Fruit fly (Drosophila melanogaster): ENCODE data around the gene beta-PheRS.

The beta-PheRS gene

DNA sequence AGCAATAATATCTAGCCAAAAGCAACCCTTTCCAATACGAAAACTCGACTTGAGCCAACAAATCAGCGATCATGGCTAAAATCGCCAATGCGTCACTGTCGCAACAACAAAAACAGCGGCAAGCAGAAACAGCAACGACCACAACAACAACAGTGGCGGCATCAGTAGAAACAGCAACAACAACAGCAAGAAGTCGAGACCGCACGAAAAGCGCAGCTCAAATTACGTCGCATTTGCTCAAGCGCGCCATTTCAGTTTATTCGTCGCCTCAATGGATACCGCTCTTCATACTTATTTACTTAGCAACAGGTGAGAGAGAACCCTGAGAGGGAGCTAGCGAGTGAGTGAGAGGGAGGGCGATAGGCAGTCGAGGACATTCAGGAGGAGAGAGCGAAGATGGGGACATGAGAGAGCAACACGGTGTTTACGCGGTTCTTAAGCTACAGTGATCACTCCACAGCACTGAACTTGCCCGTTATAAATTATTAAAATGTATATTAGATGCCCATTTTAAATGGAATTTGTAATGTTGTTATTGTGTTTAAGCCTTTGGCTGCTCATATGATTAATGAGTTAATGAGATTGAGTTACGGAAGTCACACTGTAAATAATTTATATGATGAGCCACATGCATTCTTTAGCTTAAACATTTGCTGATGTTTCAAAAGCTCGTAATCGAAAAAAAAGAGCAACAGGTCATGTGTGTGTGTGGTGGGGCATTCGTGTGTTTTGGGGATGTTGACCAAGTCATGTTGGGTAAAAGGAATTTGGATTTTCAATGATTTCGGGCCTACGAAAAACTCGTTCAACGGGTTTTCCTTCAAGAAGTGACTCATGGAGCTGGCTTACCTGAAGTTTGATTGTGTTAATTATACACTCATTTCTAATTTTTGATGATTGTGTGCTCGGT lies 43.3 kb upstream of the beta-PheRS start (continued):
- peak; percentile 65 for TF ChIP-seq CG6272 (GFP tag; IDR thresholded peaks at IDR 0.05)
- no peak for TF ChIP-seq CG17186 (GFP tag; optimal IDR thresholded peaks at IDR 0.05)
- peak; percentile 60 for TF ChIP-seq ttk (GFP tag; IDR thresholded peaks at IDR 0.05)
- TF ChIP-seq odd (GFP tag; optimal IDR thresholded peaks at IDR 0.05): peak; percentile 66
- peak; percentile 71 for TF ChIP-seq ac (GFP tag; optimal IDR thresholded peaks at IDR 0.05)
- TF ChIP-seq Elba2 (GFP tag; optimal IDR thresholded peaks at IDR 0.05): no peak
- TF ChIP-seq MTF-1 (GFP tag; optimal IDR thresholded peaks at IDR 0.05; ENCODE audit: borderline replicate concordance): peak; percentile 72
- TF ChIP-seq CG10366 (GFP tag; IDR thresholded peaks at IDR 0.05): peak; percentile 75
- TF ChIP-seq CG6654 (GFP tag; optimal IDR thresholded peaks at IDR 0.05): peak; percentile 28
- TF ChIP-seq CG16815 (GFP tag; optimal IDR thresholded peaks at IDR 0.05): peak; percentile 78
- 0 out of 2 replicates have a peak, but pooled peaks have one; percentile 56 for TF ChIP-seq CG5953 (GFP tag; IDR thresholded peaks at IDR 0.05)
- TF ChIP-seq HHEX (GFP tag; optimal IDR thresholded peaks at IDR 0.05): no peak
- TF ChIP-seq Hr78 (GFP tag; optimal IDR thresholded peaks at IDR 0.05): no peak
- TF ChIP-seq Hey (tag; optimal IDR thresholded peaks at IDR 0.05): peak; percentile 23
- TF ChIP-seq CG6791 (GFP tag; IDR thresholded peaks at IDR 0.05; ENCODE audit: partially characterized antibody): no peak
- peak; percentile 83 for TF ChIP-seq CG9817 (tag; optimal IDR thresholded peaks at IDR 0.05)
- peak; percentile 49 for TF ChIP-seq Sox100B (GFP tag; optimal IDR thresholded peaks at IDR 0.05)
- peak; percentile 77 for TF ChIP-seq CG7372 (GFP tag; IDR thresholded peaks at IDR 0.05)
- TF ChIP-seq Dip2 (GFP tag; IDR thresholded peaks at IDR 0.05): no peak
- TF ChIP-seq CG15479 (GFP tag; optimal IDR thresholded peaks at IDR 0.05): no peak
- no peak for TF ChIP-seq CG9797 (GFP tag; optimal IDR thresholded peaks at IDR 0.05)
- TF ChIP-seq mld (GFP tag; IDR thresholded peaks at IDR 0.05; ENCODE audit: partially characterized antibody): no peak
- peak; percentile 19 for TF ChIP-seq disco-r (GFP tag; optimal IDR thresholded peaks at IDR 0.05)
- TF ChIP-seq lbe (GFP tag; optimal IDR thresholded peaks at IDR 0.05): peak; percentile 98
- no peak for TF ChIP-seq CG5180 (GFP tag; optimal IDR thresholded peaks at IDR 0.05)
- peak; percentile 81 for TF ChIP-seq Oli (tag; optimal IDR thresholded peaks at IDR 0.05)
- 0 out of 3 replicates have a peak, but pooled peaks have one; percentile 54 for TF ChIP-seq C15 (GFP tag; IDR thresholded peaks at IDR 0.05)
- TF ChIP-seq CG8388 (GFP tag; optimal IDR thresholded peaks at IDR 0.05): peak; percentile 65
- TF ChIP-seq Drgx (GFP tag; IDR thresholded peaks at IDR 0.05): peak; percentile 94
- TF ChIP-seq gsb-n (tag; optimal IDR thresholded peaks at IDR 0.05): peak; percentile 79
- peak; percentile 6 for TF ChIP-seq trh (GFP tag; optimal IDR thresholded peaks at IDR 0.05)
- peak; percentile 71 for TF ChIP-seq Ssrp (tag; optimal IDR thresholded peaks at IDR 0.05)
- TF ChIP-seq ken (GFP tag; IDR thresholded peaks at IDR 0.05): peak; percentile 72; the same call in 2 of the 3 replicates
- TF ChIP-seq prd (optimal IDR thresholded peaks at IDR 0.05): no peak
- peak; percentile 91 for TF ChIP-seq prd (GFP tag; IDR thresholded peaks at IDR 0.05)
- peak; percentile 77 for TF ChIP-seq Dek (tag; optimal IDR thresholded peaks at IDR 0.05)
- peak; percentile 72 for TF ChIP-seq CG12071 (GFP tag; optimal IDR thresholded peaks at IDR 0.05)
- peak; percentile 45 for TF ChIP-seq crc (GFP tag; optimal IDR thresholded peaks at IDR 0.05)
- peak; percentile 75; the same call in 1 of the 2 replicates for TF ChIP-seq CG16779 (GFP tag; IDR thresholded peaks at IDR 0.05)
- no peak for TF ChIP-seq CG8359 (GFP tag; optimal IDR thresholded peaks at IDR 0.05; ENCODE audit: borderline replicate concordance)
- peak; percentile 39 for TF ChIP-seq wek (GFP tag; optimal IDR thresholded peaks at IDR 0.05)
- TF ChIP-seq Nf-YB (GFP tag; optimal IDR thresholded peaks at IDR 0.05): peak; percentile 44
- TF ChIP-seq CG2202 (tag; optimal IDR thresholded peaks at IDR 0.05): peak; percentile 52
- TF ChIP-seq Xrp1 (GFP tag; IDR thresholded peaks at IDR 0.05): peak; percentile 86
- peak; percentile 36 for TF ChIP-seq CG2116 (GFP tag; optimal IDR thresholded peaks at IDR 0.05)
- peak; percentile 82 for TF ChIP-seq Chrac-16 (GFP tag; optimal IDR thresholded peaks at IDR 0.05)
- peak; percentile 34 for TF ChIP-seq CG4617 (GFP tag; optimal IDR thresholded peaks at IDR 0.05; ENCODE audit: borderline replicate concordance)

Data from whole organism, embryonic.